Fruit fly (Drosophila melanogaster) whole organism, embryonic: ENCODE data around the gene RabGGTa.

Experiments
- CG10959 ChIP-seq: fragments of 200-800 bp; sonication (Bioruptor generic); IDR thresholded peaks from 2 replicates; pipeline ENCODE4 v1.3.6; 2022; ENCODE audit warnings: missing biosample characterization, missing genetic modification characterization
- CG12236 ChIP-seq: fragments of 200-800 bp; sonication (Bioruptor generic); optimal IDR thresholded peaks from 2 replicates; lab custom pipeline; 2016; ENCODE audit warnings: missing biosample characterization, missing genetic modification characterization
- CG12391 ChIP-seq: fragments of 200-800 bp; sonication (Bioruptor generic); optimal IDR thresholded peaks from 3 replicates; lab custom pipeline; 2018; ENCODE audit warnings: missing biosample characterization, mild to moderate bottlenecking, missing genetic modification characterization, moderate library complexity
- CG13775 ChIP-seq: fragments of 200-800 bp; sonication (Bioruptor generic); optimal IDR thresholded peaks from 3 replicates; lab custom pipeline; 2017; ENCODE audit warnings: missing biosample characterization, mild to moderate bottlenecking, missing genetic modification characterization
- CG13894 ChIP-seq: fragments of 200-800 bp; sonication (Bioruptor generic); optimal IDR thresholded peaks from 3 replicates; lab custom pipeline; 2018; ENCODE audit warnings: missing biosample characterization, mild to moderate bottlenecking, missing genetic modification characterization, moderate library complexity
- CG14667 ChIP-seq: fragments of 200-800 bp; sonication (Bioruptor generic); IDR thresholded peaks from 2 replicates; pipeline ENCODE4 v1.3.6; 2022; ENCODE audit warnings: missing biosample characterization, missing genetic modification characterization
- CG16779 ChIP-seq: fragments of 200-800 bp; sonication (Bioruptor generic); IDR thresholded peaks from 2 replicates; pipeline ENCODE4 v1.3.6; 2022; ENCODE audit warnings: missing biosample characterization, missing genetic modification characterization
- CG16863 ChIP-seq: fragments of 200-800 bp; sonication (Bioruptor generic); optimal IDR thresholded peaks from 3 replicates; lab custom pipeline; 2016; ENCODE audit warnings: missing biosample characterization, missing genetic modification characterization
- CG17802 ChIP-seq: fragments of 200-800 bp; sonication (Bioruptor generic); optimal IDR thresholded peaks from 2 replicates; lab custom pipeline; 2018; ENCODE audit warnings: missing biosample characterization, mild to moderate bottlenecking, missing genetic modification characterization, moderate library complexity
- CG18262 ChIP-seq: fragments of 200-800 bp; optimal IDR thresholded peaks from 3 replicates; lab custom pipeline; 2019; ENCODE audit warnings: missing biosample characterization, mild to moderate bottlenecking, missing genetic modification characterization, moderate library complexity
- CG2199 ChIP-seq: fragments of 200-800 bp; sonication (Bioruptor generic); IDR thresholded peaks from 3 replicates; pipeline ENCODE4 v1.3.6; 2022; ENCODE audit warnings: missing biosample characterization, missing genetic modification characterization
- CG2712 ChIP-seq: fragments of 200-800 bp; optimal IDR thresholded peaks from 3 replicates; lab custom pipeline; 2019; ENCODE audit warnings: missing biosample characterization, mild to moderate bottlenecking, missing genetic modification characterization, moderate library complexity
- CG2875 ChIP-seq: fragments of 200-800 bp; sonication (Bioruptor generic); optimal IDR thresholded peaks from 2 replicates; lab custom pipeline; 2017; ENCODE audit warnings: missing biosample characterization, mild to moderate bottlenecking, missing genetic modification characterization, missing genetic modification reagents
- CG34422 ChIP-seq: fragments of 200-800 bp; sonication (Bioruptor generic); IDR thresholded peaks from 3 replicates; pipeline ENCODE4 v1.3.6; 2022; ENCODE audit warnings: missing biosample characterization, missing genetic modification characterization
- CG42726 ChIP-seq: fragments of 200-800 bp; sonication (Bioruptor generic); IDR thresholded peaks from 2 replicates; pipeline ENCODE4 v1.3.6; 2022; ENCODE audit warnings: missing biosample characterization, missing genetic modification characterization; ENCODE audit not compliant: partially characterized antibody
- CG4404 ChIP-seq: fragments of 200-800 bp; sonication (Bioruptor generic); IDR thresholded peaks from 2 replicates; pipeline ENCODE4 v1.3.6; 2022; ENCODE audit warnings: missing biosample characterization, missing genetic modification characterization
- CG4424 ChIP-seq: fragments of 200-800 bp; sonication (Bioruptor generic); optimal IDR thresholded peaks from 3 replicates; lab custom pipeline; 2016; ENCODE audit warnings: missing biosample characterization, missing genetic modification characterization
- CG7372 ChIP-seq: fragments of 200-800 bp; sonication (Bioruptor generic); IDR thresholded peaks from 2 replicates; pipeline ENCODE4 v1.3.6; 2022; ENCODE audit warnings: missing biosample characterization, missing genetic modification characterization
- CG7839 ChIP-seq: fragments of 200-800 bp; sonication (Bioruptor generic); optimal IDR thresholded peaks from 3 replicates; lab custom pipeline; 2018; ENCODE audit warnings: missing biosample characterization, mild to moderate bottlenecking, missing genetic modification characterization, moderate library complexity
- CG8765 ChIP-seq: fragments of 200-800 bp; sonication (Bioruptor generic); IDR thresholded peaks from 2 replicates; pipeline ENCODE4 v1.3.6; 2022; ENCODE audit warnings: missing biosample characterization, missing genetic modification characterization
- CG9215 ChIP-seq: fragments of 200-800 bp; sonication (Bioruptor generic); IDR thresholded peaks from 2 replicates; pipeline ENCODE4 v1.3.6; 2022; ENCODE audit warnings: missing biosample characterization, missing genetic modification characterization
- Fer2 ChIP-seq: fragments of 200-800 bp; sonication (Bioruptor generic); optimal IDR thresholded peaks from 2 replicates; lab custom pipeline; 2018; ENCODE audit warnings: missing biosample characterization, mild to moderate bottlenecking, missing genetic modification characterization, moderate library complexity
- GATAe ChIP-seq: fragments of 200-800 bp; sonication (Bioruptor generic); conservative IDR thresholded peaks from 2 replicates; pipeline ENCODE4 v1.3.6; 2022; ENCODE audit warnings: missing biosample characterization, missing genetic modification characterization
- HHEX ChIP-seq: fragments of 200-800 bp; sonication (Bioruptor generic); optimal IDR thresholded peaks from 3 replicates; lab custom pipeline; 2017; ENCODE audit warnings: missing biosample characterization, mild to moderate bottlenecking, missing genetic modification characterization, missing genetic modification reagents
- HLH4C ChIP-seq: fragments of 200-800 bp; sonication (Bioruptor generic); IDR thresholded peaks from 3 replicates; pipeline ENCODE4 v1.3.6; 2022; ENCODE audit warnings: missing biosample characterization, missing genetic modification characterization; ENCODE audit not compliant: partially characterized antibody
- Hey ChIP-seq: fragments of 200-800 bp; sonication (Bioruptor generic); optimal IDR thresholded peaks from 3 replicates; lab custom pipeline; 2018; ENCODE audit warnings: missing biosample characterization, mild to moderate bottlenecking, missing genetic modification characterization
- Hr3 ChIP-seq: fragments of 200-800 bp; sonication (Bioruptor generic); optimal IDR thresholded peaks from 3 replicates; lab custom pipeline; 2016; ENCODE audit warnings: missing biosample characterization, missing genetic modification characterization
- Opbp ChIP-seq: fragments of 200-800 bp; sonication (Bioruptor generic); IDR thresholded peaks from 3 replicates; pipeline ENCODE4 v1.3.6; 2022; ENCODE audit warnings: missing biosample characterization, missing genetic modification characterization; ENCODE audit not compliant: partially characterized antibody
- Optix ChIP-seq: fragments of 200-800 bp; sonication (Bioruptor generic); IDR thresholded peaks from 3 replicates; pipeline ENCODE4 v1.3.6; 2022; ENCODE audit warnings: missing biosample characterization, missing genetic modification characterization
- Poxn ChIP-seq: fragments of 200-800 bp; sonication (Bioruptor generic); IDR thresholded peaks from 2 replicates; pipeline ENCODE4 v1.3.6; 2022; ENCODE audit warnings: missing biosample characterization, missing genetic modification characterization
- Sin3A ChIP-seq: fragments of >200 bp; optimal IDR thresholded peaks from 2 replicates; lab custom pipeline; 2018
- Vsx1 ChIP-seq: fragments of 200-800 bp; sonication (Bioruptor generic); optimal IDR thresholded peaks from 2 replicates; lab custom pipeline; 2017; ENCODE audit warnings: missing biosample characterization, mild to moderate bottlenecking, missing genetic modification characterization, missing genetic modification reagents
- al ChIP-seq: fragments of 200-800 bp; sonication (Bioruptor generic); IDR thresholded peaks from 2 replicates; pipeline ENCODE4 v1.3.6; 2022; ENCODE audit warnings: missing biosample characterization, missing genetic modification characterization
- amos ChIP-seq: fragments of 200-800 bp; sonication (Bioruptor generic); IDR thresholded peaks from 2 replicates; pipeline ENCODE4 v1.3.6; 2022; ENCODE audit warnings: missing biosample characterization, missing genetic modification characterization; ENCODE audit not compliant: partially characterized antibody
- bcd ChIP-seq: fragments of 200-800 bp; sonication (Bioruptor generic); optimal IDR thresholded peaks from 2 replicates; lab custom pipeline; 2017; ENCODE audit warnings: missing biosample characterization, mild to moderate bottlenecking, missing genetic modification characterization
- chif ChIP-seq, 2 experiments: fragments of 200-800 bp; sonication (Bioruptor generic); optimal IDR thresholded peaks; 3 replicates each; lab custom pipeline; 2016; ENCODE audit warnings: missing biosample characterization in 2 of 2, missing genetic modification characterization in 2 of 2
- ftz-f1 ChIP-seq: fragments of 200-800 bp; sonication (Bioruptor generic); optimal IDR thresholded peaks from 2 replicates; lab custom pipeline; 2016; ENCODE audit warnings: missing biosample characterization, missing genetic modification characterization
- fu2 ChIP-seq: fragments of 200-800 bp; sonication (Bioruptor generic); optimal IDR thresholded peaks from 2 replicates; lab custom pipeline; 2016; ENCODE audit warnings: missing biosample characterization, missing genetic modification characterization
- hb ChIP-seq: fragments of 200-800 bp; sonication (Bioruptor generic); IDR thresholded peaks from 3 replicates; pipeline ENCODE4 v1.3.6; 2022; ENCODE audit warnings: missing biosample characterization, missing genetic modification characterization; ENCODE audit not compliant: partially characterized antibody
- kah ChIP-seq: fragments of 200-800 bp; sonication (Bioruptor generic); optimal IDR thresholded peaks from 2 replicates; lab custom pipeline; 2018; ENCODE audit warnings: missing biosample characterization, mild to moderate bottlenecking, missing genetic modification characterization
- kni ChIP-seq: fragments of 200-800 bp; sonication (Bioruptor generic); optimal IDR thresholded peaks from 3 replicates; lab custom pipeline; 2017; ENCODE audit warnings: mild to moderate bottlenecking, missing biosample characterization, missing genetic modification reagents, missing genetic modification characterization
- lola ChIP-seq, 3 experiments: fragments of >200 bp in 2 of 3; fragments of 200-800 bp in 1 of 3; sonication (Bioruptor generic) in 1 of 3; optimal IDR thresholded peaks; 2 replicates each; lab custom pipeline; 2017 to 2019; ENCODE audit warnings: missing biosample characterization in 3 of 3, missing genetic modification characterization in 3 of 3, mild to moderate bottlenecking in 1 of 3, moderate library complexity in 1 of 3
- mam ChIP-seq: fragments of 200-800 bp; sonication (Bioruptor generic); optimal IDR thresholded peaks from 3 replicates; lab custom pipeline; 2016; ENCODE audit warnings: missing biosample characterization, missing genetic modification characterization
- nom ChIP-seq: fragments of 200-800 bp; sonication (Bioruptor generic); optimal IDR thresholded peaks from 2 replicates; lab custom pipeline; 2017; ENCODE audit warnings: missing biosample characterization, missing genetic modification characterization, mild to moderate bottlenecking, moderate library complexity, missing genetic modification reagents
- oc ChIP-seq: fragments of 200-800 bp; sonication (Bioruptor generic); optimal IDR thresholded peaks from 2 replicates; lab custom pipeline; 2018; ENCODE audit warnings: missing biosample characterization, mild to moderate bottlenecking, missing genetic modification characterization, moderate library complexity
- odd ChIP-seq: fragments of 200-800 bp; sonication (Bioruptor generic); optimal IDR thresholded peaks from 2 replicates; lab custom pipeline; 2017; ENCODE audit warnings: missing biosample characterization, mild to moderate bottlenecking, missing genetic modification characterization
- pho ChIP-seq: fragments of 200-800 bp; sonication (Bioruptor generic); optimal IDR thresholded peaks from 2 replicates; lab custom pipeline; 2016; ENCODE audit warnings: missing biosample characterization, missing genetic modification characterization
- ranshi ChIP-seq: fragments of 200-800 bp; sonication (Bioruptor generic); IDR thresholded peaks from 2 replicates; pipeline ENCODE4 v1.3.6; 2022; ENCODE audit warnings: missing biosample characterization, missing genetic modification characterization
- sima ChIP-seq: fragments of 200-800 bp; sonication (Bioruptor generic); optimal IDR thresholded peaks from 2 replicates; lab custom pipeline; 2016; ENCODE audit warnings: missing biosample characterization, missing genetic modification characterization
- slbo ChIP-seq: fragments of 200-800 bp; sonication (Bioruptor generic); IDR thresholded peaks from 2 replicates; pipeline ENCODE4 v1.3.6; 2022; ENCODE audit warnings: missing biosample characterization, missing genetic modification characterization
- ssp ChIP-seq: fragments of 200-800 bp; sonication (Bioruptor generic); IDR thresholded peaks from 2 replicates; pipeline ENCODE4 v1.3.6; 2022; ENCODE audit warnings: missing biosample characterization, missing genetic modification characterization

The RabGGTa gene

dm6 chr3R:5108034-5108433, 19.9 kb upstream of the RabGGTa start (continued):
- TF ChIP-seq CG8765 (GFP tag; lab: Robert Waterston, UW) (no peak), Hr3 (GFP tag; lab: Kevin White, UChicago) (peak; percentile 32), CG4424 (GFP tag; lab: Kevin White, UChicago) (peak; percentile 61), CG16779 (no peak), ranshi (GFP tag; lab: Robert Waterston, UW) (peak; percentile 69), CG42726 (no peak), Hey (peak; percentile 80), lola (GFP tag; optimal IDR thresholded peaks at IDR 0.05; lab: Kevin White, UChicago) (peak in 1 of 3 experiments; percentile 86), CG2875 (GFP tag; lab: Kevin White, UChicago) (peak; percentile 93), fu2 (GFP tag; lab: Kevin White, UChicago) (peak; percentile 36), CG17802 (peak; percentile 18), CG16863 (GFP tag; lab: Kevin White, UChicago) (peak; percentile 77), CG13775 (peak; percentile 65), CG10959 (GFP tag; lab: Robert Waterston, UW) (peak; percentile 48), Poxn (GFP tag; lab: Robert Waterston, UW) (no peak), sima (GFP tag; lab: Kevin White, UChicago) (peak; percentile 55), nom (GFP tag; lab: Kevin White, UChicago) (no peak), CG4404 (no peak), CG9215 (GFP tag; lab: Robert Waterston, UW) (no peak), kni (GFP tag; lab: Kevin White, UChicago) (peak; percentile 94), CG2712 (tag; lab: Kevin White, UChicago) (peak; percentile 83), al (GFP tag; lab: Robert Waterston, UW) (no peak), CG12391 (tag; lab: Kevin White, UChicago) (peak; percentile 80), slbo (GFP tag; lab: Robert Waterston, UW) (no peak), Fer2 (tag; lab: Kevin White, UChicago) (peak; percentile 58), CG14667 (GFP tag; lab: Robert Waterston, UW) (no peak), odd (GFP tag; lab: Kevin White, UChicago) (peak; percentile 93), ftz-f1 (GFP tag; lab: Kevin White, UChicago) (no peak), oc (peak; percentile 88), CG34422 (GFP tag; lab: Robert Waterston, UW) (0 out of 3 replicates have a peak, but pooled peaks have one; percentile 32), CG7839 (tag; lab: Kevin White, UChicago) (peak; percentile 78), CG12236 (GFP tag; lab: Kevin White, UChicago) (peak; percentile 95), hb (no peak), ssp (GFP tag; lab: Robert Waterston, UW) (no peak), CG13894 (tag; lab: Kevin White, UChicago) (peak; percentile 79), Vsx1 (GFP tag; lab: Kevin White, UChicago) (peak; percentile 91), chif (GFP tag; optimal IDR thresholded peaks at IDR 0.05; lab: Kevin White, UChicago) (peak; percentile 75 to 84), Optix (GFP tag; lab: Robert Waterston, UW) (peak; percentile 67), HHEX (GFP tag; lab: Kevin White, UChicago) (peak; percentile 92), Sin3A (lab: Kevin White, UChicago) (no peak), GATAe (GFP tag; lab: Robert Waterston, UW) (0 out of 2 replicates have a peak, but pooled peaks have one; percentile 22), HLH4C (GFP tag; lab: Robert Waterston, UW) (no peak), bcd (GFP tag; lab: Kevin White, UChicago) (peak; percentile 81), CG18262 (tag; lab: Kevin White, UChicago) (peak; percentile 86), mam (GFP tag; lab: Kevin White, UChicago) (peak; percentile 50), amos (no peak), CG7372 (GFP tag; lab: Robert Waterston, UW) (0 out of 2 replicates have a peak, but pooled peaks have one; percentile 22), pho (GFP tag; lab: Kevin White, UChicago) (peak; percentile 82), CG2199 (GFP tag; lab: Robert Waterston, UW) (peak; percentile 87; the same call in 1 of the 3 replicates), Opbp (GFP tag; lab: Robert Waterston, UW) (no peak), kah (GFP tag; lab: Kevin White, UChicago) (peak; percentile 57)
